Worm (Caenorhabditis elegans): Measurements from ENCODE around the gene F55G11.2.

F55G11.2 gene

DNA sequence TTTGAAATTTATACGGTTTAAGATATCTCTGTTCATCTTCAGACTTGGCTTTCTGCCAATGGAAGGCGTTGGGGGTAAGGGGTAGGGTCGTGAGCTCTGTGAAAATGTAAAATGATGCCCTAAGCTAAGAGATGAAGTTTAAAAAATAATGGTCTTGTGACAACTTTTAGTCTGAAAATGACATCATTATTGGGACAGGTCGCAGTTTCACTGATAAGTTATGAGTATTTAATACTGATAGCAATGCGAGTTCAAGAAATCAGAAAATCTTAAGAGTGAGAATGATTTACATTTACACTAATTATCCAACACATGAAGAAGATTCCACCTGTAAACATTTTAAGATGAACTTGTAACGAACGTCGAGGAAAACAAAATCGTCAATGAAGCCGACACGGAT, 4.4 kb downstream of the F55G11.2 start:
- TF ChIP-seq efl-1 (optimal IDR thresholded peaks at IDR 0.05) (no peak), efl-1 (GFP tag; optimal IDR thresholded peaks at IDR 0.05 in 1 of 2) (peak in 1 of 2 experiments; percentile 15), irx-1 (tag; optimal IDR thresholded peaks at IDR 0.05) (no peak), elt-2 (tag; optimal IDR thresholded peaks at IDR 0.05) (peak; percentile 74), tbx-2 (tag; optimal IDR thresholded peaks at IDR 0.05) (no peak), nhr-11 (tag; optimal IDR thresholded peaks at IDR 0.05) (no peak), ztf-11 (tag; optimal IDR thresholded peaks at IDR 0.05) (no peak), nhr-19 (GFP tag; conservative IDR thresholded peaks at IDR 0.05) (no peak), nhr-71 (tag; optimal IDR thresholded peaks at IDR 0.05) (no peak), lir-3 (tag; optimal IDR thresholded peaks at IDR 0.05; ENCODE audit: poor library complexity) (no peak), F16B12.6 (tag; optimal IDR thresholded peaks at IDR 0.05) (no peak)

ce11 chrIV:12962564-12962963, 6.5 kb downstream of the F55G11.2 start, which contains the start of gene F55G11.8:
TSS of gene F55G11.8 (plus strand) at chrIV:12962808.
- TF ChIP-seq mab-9 (GFP tag; IDR thresholded peaks at IDR 0.05) (no peak), elt-2 (tag; optimal IDR thresholded peaks at IDR 0.05) (peak; percentile 65)

- TF ChIP-seq nhr-84 (tag; optimal IDR thresholded peaks at IDR 0.05) (no peak), efl-1 (optimal IDR thresholded peaks at IDR 0.05) (no peak), efl-1 (GFP tag; optimal IDR thresholded peaks at IDR 0.05 in 1 of 2) (peak in 1 of 2 experiments; percentile 56)
Observed at ce11 chrIV:12960136-12960535, 9.0 kb downstream of the F55G11.2 start, which contains the start of gene F55G11.7. TSS of gene F55G11.7 (plus strand) at chrIV:12960436.

- TF ChIP-seq lsy-2 (tag; optimal IDR thresholded peaks at IDR 0.05) = no peak
- TF ChIP-seq sox-4 (tag; optimal IDR thresholded peaks at IDR 0.05) = no peak
- no peak for TF ChIP-seq C16A3.4 (tag; optimal IDR thresholded peaks at IDR 0.05)
- no peak for TF ChIP-seq pqm-1 (tag; optimal IDR thresholded peaks at IDR 0.05)
- TF ChIP-seq ztf-11 (tag; optimal IDR thresholded peaks at IDR 0.05) = no peak
- TF ChIP-seq aly-2 (tag; optimal IDR thresholded peaks at IDR 0.05) = no peak
- no peak for TF ChIP-seq nhr-47 (tag; optimal IDR thresholded peaks at IDR 0.05)
- no peak for TF ChIP-seq zip-4 (GFP tag; optimal IDR thresholded peaks at IDR 0.05)
- no peak for TF ChIP-seq tbx-2 (tag; optimal IDR thresholded peaks at IDR 0.05)
- TF ChIP-seq grh-1 (GFP tag; IDR thresholded peaks at IDR 0.05) = no peak
- no peak for TF ChIP-seq ceh-82 (tag; optimal IDR thresholded peaks at IDR 0.05)
Observed at ce11 chrIV:12957730-12958129, 11.4 kb downstream of the F55G11.2 start, which contains the start of gene F55G11.6. TSS of gene F55G11.6 (plus strand) at chrIV:12958030.

- TF ChIP-seq tlp-1 (tag; optimal IDR thresholded peaks at IDR 0.05) (no peak), fkh-8 (tag; optimal IDR thresholded peaks at IDR 0.05) (no peak), sox-4 (tag; optimal IDR thresholded peaks at IDR 0.05) (no peak), blmp-1 (tag; optimal IDR thresholded peaks at IDR 0.05) (no peak), irx-1 (tag; optimal IDR thresholded peaks at IDR 0.05) (no peak), hlh-4 (tag; optimal IDR thresholded peaks at IDR 0.05) (no peak), unc-130 (tag; optimal IDR thresholded peaks at IDR 0.05) (no peak)
Observed at ce11 chrIV:12948470-12948869, 20.6 kb downstream of the F55G11.2 start, which contains the start of gene F55G11.10. TSS of gene F55G11.10 (plus strand) at chrIV:12948770.

DNA sequence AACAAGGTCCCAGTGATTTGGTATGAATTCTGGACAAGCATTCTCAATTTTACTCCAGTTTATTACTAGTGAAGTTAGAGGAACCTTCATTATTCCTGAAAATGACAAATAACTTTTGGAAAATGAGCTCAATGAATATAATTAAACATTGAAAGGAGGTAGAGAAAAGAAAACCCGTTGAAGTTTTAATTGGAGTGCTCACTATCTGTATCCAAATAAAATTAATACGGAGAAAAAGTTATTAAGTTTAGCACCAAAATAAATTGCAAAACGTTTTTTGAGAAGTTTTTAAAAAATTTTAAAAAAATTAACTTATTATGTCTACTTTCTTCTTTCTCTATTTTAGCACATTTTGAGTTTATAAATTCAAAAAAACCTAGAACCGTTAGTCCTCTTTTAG, 22.6 kb downstream of the F55G11.2 start, which contains the start of gene F55G11.1:
TSS of gene F55G11.1 (minus strand) at position 101 of the 400 bp plus-strand sequence.
- no peak for TF ChIP-seq nhr-12 (tag; optimal IDR thresholded peaks at IDR 0.05)
- no peak for TF ChIP-seq unc-86 (tag; optimal IDR thresholded peaks at IDR 0.05)
- TF ChIP-seq fkh-8 (tag; optimal IDR thresholded peaks at IDR 0.05) = no peak
- TF ChIP-seq jun-1 (tag; optimal IDR thresholded peaks at IDR 0.05) = no peak
- no peak for TF ChIP-seq nhr-237 (tag; optimal IDR thresholded peaks at IDR 0.05)
- TF ChIP-seq fkh-10 (GFP tag; optimal IDR thresholded peaks at IDR 0.05) = no peak
- no peak for TF ChIP-seq lin-14 (GFP tag; optimal IDR thresholded peaks at IDR 0.05)
- TF ChIP-seq grh-1 (GFP tag; IDR thresholded peaks at IDR 0.05) = no peak
- no peak for TF ChIP-seq lin-13 (GFP tag; optimal IDR thresholded peaks at IDR 0.05)
- TF ChIP-seq aha-1 (tag; optimal IDR thresholded peaks at IDR 0.05) = no peak

Measured in whole organism, L1 larva.